Fruit fly (Drosophila melanogaster) whole organism, wandering third instar larva: ENCODE data around the gene CG32086.

ENCODE experiments used
- CG9705 ChIP-seq: fragments of 200-800 bp; sonication (Bioruptor generic); optimal IDR thresholded peaks from 2 replicates; lab custom pipeline; 2018; ENCODE audit warnings: missing biosample characterization, mild to moderate bottlenecking, missing genetic modification characterization
- Rel ChIP-seq, 2 experiments: fragments of 200-800 bp; sonication (Bioruptor generic) in 1 of 2; optimal IDR thresholded peaks; 2 replicates in 1 of 2; 3 replicates in 1 of 2; lab custom pipeline; 2016 to 2019; ENCODE audit warnings: mild to moderate bottlenecking in 2 of 2, missing biosample characterization in 2 of 2, missing genetic modification characterization in 2 of 2, moderate library complexity in 1 of 2
- Sp1 ChIP-seq: fragments of 200-800 bp; sonication (Bioruptor generic); optimal IDR thresholded peaks from 3 replicates; lab custom pipeline; 2019; ENCODE audit warnings: missing biosample characterization, mild to moderate bottlenecking, missing genetic modification characterization, moderate library complexity
- br ChIP-seq: fragments of 200-800 bp; sonication (Bioruptor generic); optimal IDR thresholded peaks from 2 replicates; lab custom pipeline; 2016; ENCODE audit warnings: missing biosample characterization, missing genetic modification characterization
- ey ChIP-seq: fragments of 200-800 bp; sonication (Bioruptor generic); optimal IDR thresholded peaks from 2 replicates; lab custom pipeline; 2016; ENCODE audit warnings: missing biosample characterization, missing genetic modification characterization
- pan ChIP-seq: fragments of >200 bp; optimal IDR thresholded peaks from 2 replicates; lab custom pipeline; 2017
- woc ChIP-seq: sonication (Bioruptor generic); optimal IDR thresholded peaks from 2 replicates; lab custom pipeline; 2016; ENCODE audit warnings: missing biosample characterization, mild to moderate bottlenecking, missing genetic modification characterization

DNA sequence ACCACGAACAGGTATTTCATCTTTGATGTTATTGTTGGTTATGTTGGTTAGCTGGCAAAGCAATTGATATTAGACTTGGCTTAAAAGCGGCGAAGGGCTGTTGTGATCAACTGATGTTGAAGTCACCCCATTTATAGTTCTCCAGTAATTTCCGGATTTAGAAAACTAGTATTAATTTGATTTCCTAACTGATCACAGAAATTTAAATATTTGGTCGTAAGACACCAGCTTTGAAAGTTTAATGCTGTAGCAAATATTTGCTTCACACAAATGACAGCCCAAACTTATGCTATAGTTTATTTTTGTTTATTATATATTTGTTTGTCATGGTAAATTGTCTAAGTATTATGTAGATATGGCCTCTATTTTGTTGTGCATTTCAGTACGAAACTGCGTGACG is 1.8 kb downstream of the CG32086 start, which contains the start of gene CG33269:
- no peak for TF ChIP-seq pan (lab: Kevin White, UChicago)
- no peak for TF ChIP-seq Sp1
- no peak for TF ChIP-seq CG9705 (GFP tag; lab: Kevin White, UChicago)
- no peak for TF ChIP-seq ey (GFP tag; lab: Kevin White, UChicago)
- TF ChIP-seq Rel (GFP tag; optimal IDR thresholded peaks at IDR 0.05; lab: Kevin White, UChicago), result no peak
- no peak for TF ChIP-seq Rel (tag; optimal IDR thresholded peaks at IDR 0.05; lab: Kevin White, UChicago)
- no peak for TF ChIP-seq woc (GFP tag; lab: Kevin White, UChicago)
- TF ChIP-seq br, result no peak
